Fruit fly (Drosophila melanogaster): ENCODE results near the gene CG42445.
A peak's percentile ranks its signal among the peaks of the same experiment; 100 is the strongest.

The CG42445 gene

dm6 chr3L:8154544-8154943 lies 4.2 kb downstream of the CG42445 start (continued):
- TF ChIP-seq CG10669 (GFP tag; optimal IDR thresholded peaks at IDR 0.05), result peak; percentile 9
- no peak for TF ChIP-seq Hr4 (GFP tag; optimal IDR thresholded peaks at IDR 0.05)
- TF ChIP-seq CG6276 (GFP tag; optimal IDR thresholded peaks at IDR 0.05), result no peak
- TF ChIP-seq Sox14 (GFP tag; optimal IDR thresholded peaks at IDR 0.05), result no peak
- TF ChIP-seq svp (GFP tag), result no peak
- TF ChIP-seq Hr38 (GFP tag; optimal IDR thresholded peaks at IDR 0.05), result no peak
- no peak for TF ChIP-seq CG11762 (GFP tag; optimal IDR thresholded peaks at IDR 0.05; ENCODE audit: insufficient read depth)
- no peak for TF ChIP-seq CG16779 (tag; optimal IDR thresholded peaks at IDR 0.05)
- no peak for TF ChIP-seq CG6792 (GFP tag; optimal IDR thresholded peaks at IDR 0.05)
- no peak for TF ChIP-seq net (GFP tag; optimal IDR thresholded peaks at IDR 0.05)
- no peak for TF ChIP-seq Met (GFP tag; optimal IDR thresholded peaks at IDR 0.05)

DNA sequence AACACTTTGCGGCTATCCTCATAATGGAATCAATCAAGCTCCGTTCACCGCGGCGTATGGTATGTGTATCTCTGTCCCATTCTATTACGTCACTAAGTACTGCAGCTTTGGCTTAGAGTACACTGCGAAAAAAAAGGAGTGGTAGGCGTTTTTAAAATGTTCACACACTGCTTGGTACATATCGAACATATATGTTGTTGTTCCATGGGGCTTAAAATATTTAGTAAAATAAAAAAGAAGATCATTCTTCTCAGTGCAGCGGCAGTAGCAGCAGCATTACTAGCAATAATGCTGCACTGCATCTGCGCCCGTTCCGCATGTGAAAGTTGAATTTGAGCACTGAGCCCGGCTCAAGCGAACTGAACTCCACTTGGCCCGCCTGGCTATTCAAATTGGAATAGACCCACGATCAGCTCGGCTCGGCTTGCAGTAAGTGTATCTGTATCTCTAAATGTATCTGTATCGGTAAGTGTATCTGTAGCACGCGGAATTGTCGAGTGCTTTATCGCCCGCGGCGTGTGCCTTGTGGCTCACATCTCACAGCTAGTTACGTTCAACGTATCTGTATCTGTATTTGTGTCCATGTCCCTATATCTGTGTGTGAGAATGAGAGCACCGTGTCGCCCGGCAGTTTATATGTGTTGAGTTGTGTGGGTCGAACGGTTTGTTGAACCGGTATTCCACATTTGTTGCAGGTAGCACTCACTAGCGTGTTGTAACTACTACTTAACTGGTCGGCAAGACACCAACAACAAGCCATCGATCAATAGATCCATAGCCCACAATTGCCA lies 5.3 kb downstream of the CG42445 start:
- TF ChIP-seq CG34406 (GFP tag; optimal IDR thresholded peaks at IDR 0.05) (peak; percentile 68), CG10669 (GFP tag; optimal IDR thresholded peaks at IDR 0.05) (peak; percentile 54), Eip75B (GFP tag; optimal IDR thresholded peaks at IDR 0.05) (peak; percentile 64), svp (GFP tag) (no peak), pdm3 (GFP tag; optimal IDR thresholded peaks at IDR 0.05) (peak; percentile 88), acj6 (GFP tag; optimal IDR thresholded peaks at IDR 0.05) (peak; percentile 81), CG8119 (GFP tag; IDR thresholded peaks at IDR 0.05) (peak; percentile 95), vri (GFP tag; optimal IDR thresholded peaks at IDR 0.05) (peak; percentile 17), Sox15 (GFP tag; optimal IDR thresholded peaks at IDR 0.05) (peak; percentile 56), Met (GFP tag; optimal IDR thresholded peaks at IDR 0.05) (peak; percentile 62), CG32006 (GFP tag; optimal IDR thresholded peaks at IDR 0.05) (peak; percentile 95), CG10631 (GFP tag; optimal IDR thresholded peaks at IDR 0.05) (peak; percentile 80), CG6276 (GFP tag; optimal IDR thresholded peaks at IDR 0.05) (peak; percentile 95), CG11902 (GFP tag; optimal IDR thresholded peaks at IDR 0.05) (peak; percentile 52), CG16779 (tag; optimal IDR thresholded peaks at IDR 0.05) (peak; percentile 54), fkh (GFP tag; optimal IDR thresholded peaks at IDR 0.05) (no peak), CG6854 (GFP tag; optimal IDR thresholded peaks at IDR 0.05) (no peak), dac (GFP tag; optimal IDR thresholded peaks at IDR 0.05) (peak; percentile 83), CG6163 (GFP tag; IDR thresholded peaks at IDR 0.05) (peak; percentile 94), Ets96B (tag; optimal IDR thresholded peaks at IDR 0.05) (peak; percentile 52), CG7368 (GFP tag; optimal IDR thresholded peaks at IDR 0.05) (peak; percentile 72), Eip93F (GFP tag; optimal IDR thresholded peaks at IDR 0.05) (no peak), salr (GFP tag; optimal IDR thresholded peaks at IDR 0.05) (peak; percentile 13 to 90), Lpt (GFP tag; optimal IDR thresholded peaks at IDR 0.05) (peak; percentile 91), CG6808 (GFP tag; optimal IDR thresholded peaks at IDR 0.05) (peak; percentile 47), CG15336 (GFP tag; IDR thresholded peaks at IDR 0.05) (peak; percentile 97), cyc (GFP tag; optimal IDR thresholded peaks at IDR 0.05) (peak; percentile 50), CG4318 (GFP tag; optimal IDR thresholded peaks at IDR 0.05) (peak; percentile 88), CG3032 (tag; optimal IDR thresholded peaks at IDR 0.05) (peak; percentile 53), fd85E (GFP tag; optimal IDR thresholded peaks at IDR 0.05) (no peak), lz (GFP tag; optimal IDR thresholded peaks at IDR 0.05) (peak; percentile 51), ss (GFP tag; optimal IDR thresholded peaks at IDR 0.05) (peak in 1 of 2 experiments; percentile 55), CG8319 (GFP tag; optimal IDR thresholded peaks at IDR 0.05) (peak; percentile 47), Hr4 (GFP tag; optimal IDR thresholded peaks at IDR 0.05) (peak; percentile 96), OdsH (GFP tag; optimal IDR thresholded peaks at IDR 0.05) (peak; percentile 90), Hr38 (GFP tag; optimal IDR thresholded peaks at IDR 0.05) (peak; percentile 63), Sox102F (GFP tag; optimal IDR thresholded peaks at IDR 0.05) (peak; percentile 47), CG31627 (GFP tag; optimal IDR thresholded peaks at IDR 0.05) (peak; percentile 46), Blimp-1 (GFP tag; optimal IDR thresholded peaks at IDR 0.05) (no peak), achi (GFP tag; optimal IDR thresholded peaks at IDR 0.05) (peak; percentile 87), esn (GFP tag; optimal IDR thresholded peaks at IDR 0.05) (peak; percentile 46), CG11294 (GFP tag; IDR thresholded peaks at IDR 0.05) (peak; percentile 92), Gug (GFP tag; IDR thresholded peaks at IDR 0.05) (peak; percentile 89), Hr39 (GFP tag; optimal IDR thresholded peaks at IDR 0.05) (peak; percentile 48)

Data from whole organism, prepupa.